Fruit fly (Drosophila melanogaster) whole organism, adult: Measurements from ENCODE around the gene Tyler.

Source experiments
- CG11617 ChIP-seq: fragments of 200-800 bp; sonication (Bioruptor generic); optimal IDR thresholded peaks from 2 replicates; lab custom pipeline; 2017; ENCODE audit warnings: mild to moderate bottlenecking, missing biosample characterization, missing genetic modification reagents, missing genetic modification characterization
- CG14711 ChIP-seq: fragments of 200-800 bp; sonication (Bioruptor generic); optimal IDR thresholded peaks from 2 replicates; lab custom pipeline; 2018; ENCODE audit warnings: missing biosample characterization, mild to moderate bottlenecking, missing genetic modification characterization, moderate library complexity
- CG1620 ChIP-seq: fragments of 200-800 bp; sonication (Bioruptor generic); optimal IDR thresholded peaks from 2 replicates; lab custom pipeline; 2016; ENCODE audit warnings: missing biosample characterization, missing genetic modification characterization
- CG33017 ChIP-seq: fragments of 200-800 bp; sonication (Bioruptor generic); optimal IDR thresholded peaks from 2 replicates; lab custom pipeline; 2018; ENCODE audit warnings: missing biosample characterization, mild to moderate bottlenecking, missing genetic modification characterization, moderate library complexity
- CG7045 ChIP-seq: fragments of 200-800 bp; sonication (Bioruptor generic); optimal IDR thresholded peaks from 2 replicates; lab custom pipeline; 2017; ENCODE audit warnings: missing biosample characterization, mild to moderate bottlenecking, missing genetic modification characterization
- CG7101 ChIP-seq: fragments of 200-800 bp; sonication (Bioruptor generic); optimal IDR thresholded peaks from 2 replicates; lab custom pipeline; 2018; ENCODE audit warnings: missing biosample characterization, mild to moderate bottlenecking, missing genetic modification characterization, moderate library complexity
- Hr96 ChIP-seq: fragments of 200-800 bp; sonication (Bioruptor generic); optimal IDR thresholded peaks from 2 replicates; lab custom pipeline; 2016; ENCODE audit warnings: missing biosample characterization, missing genetic modification characterization
- Mnt ChIP-seq: fragments of 200-800 bp; sonication (Bioruptor generic); optimal IDR thresholded peaks from 2 replicates; lab custom pipeline; 2016; ENCODE audit warnings: missing biosample characterization, mild to moderate bottlenecking, missing genetic modification characterization
- bab1 ChIP-seq: fragments of 200-800 bp; sonication (Bioruptor generic); optimal IDR thresholded peaks from 3 replicates; lab custom pipeline; 2019; ENCODE audit warnings: missing biosample characterization, mild to moderate bottlenecking, missing genetic modification characterization, moderate library complexity
- cnc ChIP-seq, 2 experiments: fragments of >200 bp; optimal IDR thresholded peaks; 2 replicates each; lab custom pipeline; 2017
- kay ChIP-seq: fragments of 200-800 bp; sonication (Bioruptor generic); peaks from one replicate; lab custom pipeline; 2016; ENCODE audit warnings: missing biosample characterization, missing genetic modification characterization, borderline replicate concordance
- toe ChIP-seq: fragments of 200-800 bp; sonication (Bioruptor generic); optimal IDR thresholded peaks from 2 replicates; lab custom pipeline; 2016; ENCODE audit warnings: missing biosample characterization, missing genetic modification characterization

dm6 chrX:19592309-19592708 is 19.0 kb upstream of the Tyler start, which contains the start of gene CG14205:
- TF ChIP-seq bab1 (no peak), CG7101 (tag; lab: Kevin White, UChicago) (no peak), CG11617 (GFP tag; lab: Kevin White, UChicago) (no peak), kay (GFP tag; lab: Kevin White, UChicago) (no peak), Hr96 (GFP tag; lab: Kevin White, UChicago) (no peak), CG1620 (GFP tag; lab: Kevin White, UChicago) (no peak), CG7045 (GFP tag; lab: Kevin White, UChicago) (no peak), CG33017 (tag; lab: Kevin White, UChicago) (no peak), CG14711 (tag; lab: Kevin White, UChicago) (no peak), cnc (optimal IDR thresholded peaks at IDR 0.05; lab: Kevin White, UChicago) (no peak), Mnt (no peak), toe (no peak)
